Fruit fly (Drosophila melanogaster): ENCODE results near the gene mab-21.
A peak's percentile ranks its signal among the peaks of the same experiment; 100 is the strongest.

Gene mab-21

dm6 chrX:6000747-6001426 lies 12.1 kb downstream of the mab-21 start, which contains the start of gene CG4766 (continued):
- TF ChIP-seq CkIIα-i1 (GFP tag; IDR thresholded peaks at IDR 0.05) (no peak), grn (GFP tag; optimal IDR thresholded peaks at IDR 0.05) (peak; percentile 73), CG10462 (GFP tag; optimal IDR thresholded peaks at IDR 0.05) (peak; percentile 79), Hr51 (GFP tag; optimal IDR thresholded peaks at IDR 0.05) (peak; percentile 68 to 83), grau (tag; optimal IDR thresholded peaks at IDR 0.05) (peak; percentile 85), tin (GFP tag; optimal IDR thresholded peaks at IDR 0.05) (peak; percentile 88), ind (GFP tag; optimal IDR thresholded peaks at IDR 0.05) (peak; percentile 75), Scr (GFP tag; IDR thresholded peaks at IDR 0.05; ENCODE audit: partially characterized antibody) (no peak), chm (GFP tag; IDR thresholded peaks at IDR 0.05) (peak; percentile 66), NfI (GFP tag; optimal IDR thresholded peaks at IDR 0.05) (peak; percentile 69), CG15073 (GFP tag; optimal IDR thresholded peaks at IDR 0.05) (peak; percentile 51), CG10366 (GFP tag; IDR thresholded peaks at IDR 0.05) (peak; percentile 75), CG12744 (GFP tag; optimal IDR thresholded peaks at IDR 0.05) (peak; percentile 59), ttk (GFP tag; IDR thresholded peaks at IDR 0.05) (peak; percentile 74), CG9817 (tag; optimal IDR thresholded peaks at IDR 0.05) (peak; percentile 65), Dip3 (GFP tag; optimal IDR thresholded peaks at IDR 0.05) (peak; percentile 41), CG8765 (GFP tag; IDR thresholded peaks at IDR 0.05) (0 out of 2 replicates have a peak, but pooled peaks have one; percentile 54), seq (GFP tag; IDR thresholded peaks at IDR 0.05) (peak; percentile 79), CG12299 (tag; optimal IDR thresholded peaks at IDR 0.05) (peak; percentile 60), oc (tag; optimal IDR thresholded peaks at IDR 0.05) (peak; percentile 73), insv (GFP tag; optimal IDR thresholded peaks at IDR 0.05) (peak in 1 of 2 experiments; percentile 51), Hr3 (GFP tag; optimal IDR thresholded peaks at IDR 0.05) (peak; percentile 86), CG13894 (tag; optimal IDR thresholded peaks at IDR 0.05) (peak; percentile 36), CG2116 (GFP tag; optimal IDR thresholded peaks at IDR 0.05) (peak; percentile 52), CG31365 (tag; optimal IDR thresholded peaks at IDR 0.05) (peak; percentile 12), CG10654 (GFP tag; optimal IDR thresholded peaks at IDR 0.05) (peak; percentile 72), vnd (GFP tag; IDR thresholded peaks at IDR 0.05; ENCODE audit: partially characterized antibody) (no peak), CG11723 (GFP tag; optimal IDR thresholded peaks at IDR 0.05) (peak; percentile 71), CG12219 (GFP tag; optimal IDR thresholded peaks at IDR 0.05) (peak; percentile 74), CG17912 (GFP tag; optimal IDR thresholded peaks at IDR 0.05) (peak; percentile 41), her (GFP tag; optimal IDR thresholded peaks at IDR 0.05) (peak; percentile 47), inv (GFP tag; IDR thresholded peaks at IDR 0.05; ENCODE audit: partially characterized antibody) (no peak), CG15479 (GFP tag; optimal IDR thresholded peaks at IDR 0.05) (peak; percentile 41), Taf1 (GFP tag; IDR thresholded peaks at IDR 0.05) (peak; percentile 37; the same call in 1 of the 2 replicates), Myb (GFP tag; optimal IDR thresholded peaks at IDR 0.05) (peak; percentile 66), CG14965 (GFP tag; optimal IDR thresholded peaks at IDR 0.05; ENCODE audit: borderline replicate concordance) (no peak), NC2α (GFP tag; optimal IDR thresholded peaks at IDR 0.05) (peak; percentile 58), CG33557 (GFP tag; optimal IDR thresholded peaks at IDR 0.05) (peak; percentile 94), ac (GFP tag; optimal IDR thresholded peaks at IDR 0.05) (peak; percentile 69), Meics (GFP tag; optimal IDR thresholded peaks at IDR 0.05) (peak; percentile 78), CG14014 (GFP tag; IDR thresholded peaks at IDR 0.05) (peak; percentile 48; the same call in 1 of the 2 replicates), nmo (GFP tag; optimal IDR thresholded peaks at IDR 0.05) (peak; percentile 93), CG11504 (tag; optimal IDR thresholded peaks at IDR 0.05) (peak; percentile 93), repo (GFP tag; optimal IDR thresholded peaks at IDR 0.05) (peak; percentile 62), Sox100B (GFP tag; optimal IDR thresholded peaks at IDR 0.05) (peak; percentile 88), CG2875 (GFP tag; optimal IDR thresholded peaks at IDR 0.05) (peak; percentile 74), mirr (GFP tag; optimal IDR thresholded peaks at IDR 0.05) (no peak), pan (optimal IDR thresholded peaks at IDR 0.05) (peak in 1 of 2 experiments; percentile 51), pan (GFP tag; optimal IDR thresholded peaks at IDR 0.05 in 1 of 2, IDR thresholded peaks at IDR 0.05 in 1 of 2) (peak in 1 of 2 experiments; percentile 80)
